Fruit fly (Drosophila melanogaster) whole organism, prepupa: ENCODE data around the gene CG42553.

Experiments used
- CG10631 ChIP-seq: fragments of 200-800 bp; sonication (Bioruptor generic); optimal IDR thresholded peaks from 2 replicates; lab custom pipeline; 2016; ENCODE audit warnings: missing biosample characterization, missing genetic modification characterization
- CG10669 ChIP-seq: fragments of 200-800 bp; sonication (Bioruptor generic); optimal IDR thresholded peaks from 3 replicates; lab custom pipeline; 2018; ENCODE audit warnings: missing biosample characterization, mild to moderate bottlenecking, missing genetic modification characterization, moderate library complexity
- CG11294 ChIP-seq: fragments of 200-800 bp; sonication (Bioruptor generic); IDR thresholded peaks from 2 replicates; pipeline ENCODE4 v1.3.6; 2022; ENCODE audit warnings: missing biosample characterization, missing genetic modification characterization
- CG11902 ChIP-seq: fragments of 200-800 bp; sonication (Bioruptor generic); optimal IDR thresholded peaks from 3 replicates; lab custom pipeline; 2016; ENCODE audit warnings: missing biosample characterization, missing genetic modification characterization
- CG1621 ChIP-seq: fragments of 200-800 bp; sonication (Bioruptor generic); optimal IDR thresholded peaks from 3 replicates; lab custom pipeline; 2018; ENCODE audit warnings: missing biosample characterization, mild to moderate bottlenecking, missing genetic modification characterization
- CG16779 ChIP-seq: fragments of 200-800 bp; sonication (Bioruptor generic); optimal IDR thresholded peaks from 3 replicates; lab custom pipeline; 2017; ENCODE audit warnings: missing biosample characterization, mild to moderate bottlenecking, missing genetic modification characterization
- CG3032 ChIP-seq: fragments of 200-800 bp; optimal IDR thresholded peaks from 2 replicates; lab custom pipeline; 2019; ENCODE audit warnings: missing biosample characterization, mild to moderate bottlenecking, missing genetic modification characterization, moderate library complexity
- CG31627 ChIP-seq: fragments of 200-800 bp; sonication (Bioruptor generic); optimal IDR thresholded peaks from 3 replicates; lab custom pipeline; 2016; ENCODE audit warnings: missing biosample characterization, missing genetic modification characterization
- CG32006 ChIP-seq: fragments of 200-800 bp; sonication (Bioruptor generic); optimal IDR thresholded peaks from 3 replicates; lab custom pipeline; 2017; ENCODE audit warnings: missing biosample characterization, mild to moderate bottlenecking, missing genetic modification characterization
- CG34406 ChIP-seq: fragments of 200-800 bp; sonication (Bioruptor generic); optimal IDR thresholded peaks from 3 replicates; lab custom pipeline; 2016; ENCODE audit warnings: missing biosample characterization, missing genetic modification characterization
- CG3919 ChIP-seq: fragments of 200-800 bp; sonication (Bioruptor generic); optimal IDR thresholded peaks from 3 replicates; lab custom pipeline; 2016; ENCODE audit warnings: missing biosample characterization, missing genetic modification characterization
- CG4318 ChIP-seq: fragments of 200-800 bp; sonication (Bioruptor generic); optimal IDR thresholded peaks from 3 replicates; lab custom pipeline; 2017; ENCODE audit warnings: missing biosample characterization, mild to moderate bottlenecking, missing genetic modification characterization
- CG6163 ChIP-seq: fragments of 200-800 bp; sonication (Bioruptor generic); IDR thresholded peaks from 3 replicates; pipeline ENCODE4 v1.3.6; 2022; ENCODE audit warnings: missing biosample characterization, missing genetic modification characterization
- CG6276 ChIP-seq: fragments of 200-800 bp; sonication (Bioruptor generic); optimal IDR thresholded peaks from 2 replicates; lab custom pipeline; 2017; ENCODE audit warnings: missing biosample characterization, mild to moderate bottlenecking, missing genetic modification characterization
- CG6808 ChIP-seq: fragments of 200-800 bp; sonication (Bioruptor generic); optimal IDR thresholded peaks from 3 replicates; lab custom pipeline; 2017; ENCODE audit warnings: missing biosample characterization, missing genetic modification characterization, mild to moderate bottlenecking, moderate library complexity, missing genetic modification reagents
- CG6854 ChIP-seq: fragments of 200-800 bp; sonication (Bioruptor generic); optimal IDR thresholded peaks from 2 replicates; lab custom pipeline; 2017; ENCODE audit warnings: missing biosample characterization, mild to moderate bottlenecking, missing genetic modification characterization
- CG7368 ChIP-seq: fragments of 200-800 bp; sonication (Bioruptor generic); optimal IDR thresholded peaks from 3 replicates; lab custom pipeline; 2016; ENCODE audit warnings: missing biosample characterization, missing genetic modification characterization
- CG8632 ChIP-seq: fragments of 200-800 bp; sonication (Bioruptor generic); optimal IDR thresholded peaks from 3 replicates; lab custom pipeline; 2016; ENCODE audit warnings: missing biosample characterization, missing genetic modification characterization
- Eip75B ChIP-seq: fragments of 200-800 bp; sonication (Bioruptor generic); optimal IDR thresholded peaks from 3 replicates; lab custom pipeline; 2016; ENCODE audit warnings: missing biosample characterization, missing genetic modification characterization
- Eip93F ChIP-seq: fragments of 200-800 bp; sonication (Bioruptor generic); optimal IDR thresholded peaks from 2 replicates; lab custom pipeline; 2016; ENCODE audit warnings: missing biosample characterization, mild to moderate bottlenecking, missing genetic modification characterization
- Ets21C ChIP-seq: fragments of 200-800 bp; sonication (Bioruptor generic); optimal IDR thresholded peaks from 3 replicates; lab custom pipeline; 2016; ENCODE audit warnings: missing biosample characterization, missing genetic modification characterization
- Ets96B ChIP-seq: fragments of 200-800 bp; optimal IDR thresholded peaks from 2 replicates; lab custom pipeline; 2019; ENCODE audit warnings: missing biosample characterization, mild to moderate bottlenecking, missing genetic modification characterization, moderate library complexity
- Gug ChIP-seq: fragments of 200-800 bp; sonication (Bioruptor generic); IDR thresholded peaks from 2 replicates; pipeline ENCODE4 v1.3.6; 2022; ENCODE audit warnings: missing biosample characterization, missing genetic modification characterization
- Hr38 ChIP-seq: sonication (Bioruptor generic); optimal IDR thresholded peaks from 2 replicates; lab custom pipeline; 2016; ENCODE audit warnings: missing biosample characterization, missing genetic modification characterization
- Hr4 ChIP-seq: fragments of 200-800 bp; sonication (Bioruptor generic); optimal IDR thresholded peaks from 3 replicates; lab custom pipeline; 2016; ENCODE audit warnings: missing biosample characterization, missing genetic modification characterization
- Lpt ChIP-seq: fragments of 200-800 bp; sonication (Bioruptor generic); optimal IDR thresholded peaks from 3 replicates; lab custom pipeline; 2016; ENCODE audit warnings: missing biosample characterization, missing genetic modification characterization
- OdsH ChIP-seq: fragments of 200-800 bp; sonication (Bioruptor generic); optimal IDR thresholded peaks from 3 replicates; lab custom pipeline; 2016; ENCODE audit warnings: missing biosample characterization, missing genetic modification characterization
- Smox ChIP-seq: fragments of 200-800 bp; sonication (Bioruptor generic); optimal IDR thresholded peaks from 3 replicates; lab custom pipeline; 2016; ENCODE audit warnings: missing biosample characterization, missing genetic modification characterization
- Sox102F ChIP-seq: fragments of 200-800 bp; sonication (Bioruptor generic); optimal IDR thresholded peaks from 2 replicates; lab custom pipeline; 2016; ENCODE audit warnings: missing biosample characterization, mild to moderate bottlenecking, missing genetic modification characterization
- Sox14 ChIP-seq: fragments of 200-800 bp; sonication (Bioruptor generic); optimal IDR thresholded peaks from 3 replicates; lab custom pipeline; 2016; ENCODE audit warnings: missing biosample characterization, missing genetic modification characterization
- Sox15 ChIP-seq: fragments of 200-800 bp; sonication (Bioruptor generic); optimal IDR thresholded peaks from 3 replicates; lab custom pipeline; 2016; ENCODE audit warnings: missing biosample characterization, missing genetic modification characterization
- achi ChIP-seq: fragments of 200-800 bp; sonication (Bioruptor generic); optimal IDR thresholded peaks from 3 replicates; lab custom pipeline; 2016; ENCODE audit warnings: missing biosample characterization, missing genetic modification characterization
- acj6 ChIP-seq: fragments of 200-800 bp; sonication (Bioruptor generic); optimal IDR thresholded peaks from 3 replicates; lab custom pipeline; 2016; ENCODE audit warnings: missing biosample characterization, missing genetic modification characterization
- dac ChIP-seq: fragments of 200-800 bp; sonication (Bioruptor generic); optimal IDR thresholded peaks from 2 replicates; lab custom pipeline; 2017; ENCODE audit warnings: missing biosample characterization, mild to moderate bottlenecking, missing genetic modification characterization
- dsx ChIP-seq: fragments of 200-800 bp; optimal IDR thresholded peaks from 3 replicates; lab custom pipeline; 2019; ENCODE audit warnings: missing biosample characterization, mild to moderate bottlenecking, missing genetic modification characterization, moderate library complexity; ENCODE audit not compliant: poor library complexity, severe bottlenecking
- eg ChIP-seq: fragments of 200-800 bp; sonication (Bioruptor generic); IDR thresholded peaks from 3 replicates; pipeline ENCODE4 v1.3.6; 2022; ENCODE audit warnings: missing biosample characterization, missing genetic modification characterization
- fd59A ChIP-seq: fragments of 200-800 bp; sonication (Bioruptor generic); optimal IDR thresholded peaks from 2 replicates; lab custom pipeline; 2017; ENCODE audit warnings: missing biosample characterization, mild to moderate bottlenecking, missing genetic modification characterization, missing genetic modification reagents
- fd85E ChIP-seq: fragments of 200-800 bp; sonication (Bioruptor generic); optimal IDR thresholded peaks from 3 replicates; lab custom pipeline; 2016; ENCODE audit warnings: missing biosample characterization, missing genetic modification characterization
- fkh ChIP-seq: fragments of 200-800 bp; sonication (Bioruptor generic); optimal IDR thresholded peaks from 3 replicates; lab custom pipeline; 2017; ENCODE audit warnings: missing biosample characterization, mild to moderate bottlenecking, missing genetic modification characterization, moderate library complexity
- lz ChIP-seq: fragments of 200-800 bp; sonication (Bioruptor generic); optimal IDR thresholded peaks from 3 replicates; lab custom pipeline; 2016; ENCODE audit warnings: missing biosample characterization, missing genetic modification characterization
- net ChIP-seq: fragments of 200-800 bp; sonication (Bioruptor generic); optimal IDR thresholded peaks from 3 replicates; lab custom pipeline; 2016; ENCODE audit warnings: missing biosample characterization, missing genetic modification characterization
- pdm3 ChIP-seq: fragments of 200-800 bp; sonication (Bioruptor generic); optimal IDR thresholded peaks from 3 replicates; lab custom pipeline; 2016; ENCODE audit warnings: missing biosample characterization, missing genetic modification characterization
- salr ChIP-seq, 2 experiments: fragments of 200-800 bp; sonication (Bioruptor generic); optimal IDR thresholded peaks; 3 replicates each; lab custom pipeline; 2016 to 2018; ENCODE audit warnings: missing biosample characterization in 2 of 2, missing genetic modification characterization in 2 of 2, mild to moderate bottlenecking in 1 of 2
- spab ChIP-seq: fragments of 200-800 bp; sonication (Bioruptor generic); optimal IDR thresholded peaks from 2 replicates; lab custom pipeline; 2017; ENCODE audit warnings: missing biosample characterization, mild to moderate bottlenecking, missing genetic modification characterization, missing genetic modification reagents
- ss ChIP-seq, 2 experiments: fragments of 200-800 bp; sonication (Bioruptor generic); optimal IDR thresholded peaks; 2 replicates in 1 of 2; 3 replicates in 1 of 2; lab custom pipeline; 2017 to 2018; ENCODE audit warnings: mild to moderate bottlenecking in 2 of 2, missing biosample characterization in 2 of 2, missing genetic modification characterization in 2 of 2, moderate library complexity in 1 of 2
- svp ChIP-seq: fragments of 200-800 bp; sonication (Bioruptor generic); peaks from one replicate; lab custom pipeline; 2016; ENCODE audit warnings: missing biosample characterization, missing genetic modification characterization
- topi ChIP-seq: fragments of 200-800 bp; sonication (Bioruptor generic); optimal IDR thresholded peaks from 3 replicates; lab custom pipeline; 2016; ENCODE audit warnings: missing biosample characterization, missing genetic modification characterization
- vri ChIP-seq: fragments of 200-800 bp; sonication (Bioruptor generic); optimal IDR thresholded peaks from 3 replicates; lab custom pipeline; 2016; ENCODE audit warnings: missing biosample characterization, mild to moderate bottlenecking, missing genetic modification characterization

Gene CG42553

dm6 chr3L:820332-820731 is 13.6 kb upstream of the CG42553 start (continued):
- TF ChIP-seq CG1621 (tag; lab: Kevin White, UChicago): peak; percentile 73
- TF ChIP-seq CG6163 (GFP tag; lab: Robert Waterston, UW): peak; percentile 90
- peak; percentile 83 for TF ChIP-seq CG8632 (GFP tag; lab: Kevin White, UChicago)
- peak; percentile 77 for TF ChIP-seq CG10669 (GFP tag; lab: Kevin White, UChicago)
- TF ChIP-seq Smox (GFP tag; lab: Kevin White, UChicago): peak; percentile 80
- TF ChIP-seq Sox14 (GFP tag; lab: Kevin White, UChicago): peak; percentile 71
- TF ChIP-seq lz (GFP tag; lab: Kevin White, UChicago): peak; percentile 79
- TF ChIP-seq ss (GFP tag; optimal IDR thresholded peaks at IDR 0.05; lab: Kevin White, UChicago): peak; percentile 83 to 89
- TF ChIP-seq fd59A (GFP tag; lab: Kevin White, UChicago): peak; percentile 61
- peak; percentile 82 for TF ChIP-seq CG3919
- peak; percentile 66 for TF ChIP-seq Hr4 (GFP tag; lab: Kevin White, UChicago)
- peak; percentile 79 for TF ChIP-seq pdm3 (GFP tag; lab: Kevin White, UChicago)
- peak; percentile 87 for TF ChIP-seq CG32006 (GFP tag; lab: Kevin White, UChicago)
- peak; percentile 93 for TF ChIP-seq eg (GFP tag; lab: Robert Waterston, UW)
- peak; percentile 85 for TF ChIP-seq Sox102F (GFP tag; lab: Kevin White, UChicago)
- no peak for TF ChIP-seq Hr38 (GFP tag; lab: Kevin White, UChicago)
- peak; percentile 81 for TF ChIP-seq net (GFP tag; lab: Kevin White, UChicago)
- TF ChIP-seq CG16779: peak; percentile 77
- peak; percentile 79 for TF ChIP-seq CG11294
- peak; percentile 68 to 70 for TF ChIP-seq salr (GFP tag; optimal IDR thresholded peaks at IDR 0.05; lab: Kevin White, UChicago)
- TF ChIP-seq CG11902 (GFP tag; lab: Kevin White, UChicago): peak; percentile 63
- peak; percentile 83 for TF ChIP-seq acj6
- peak; percentile 91 for TF ChIP-seq dsx (GFP tag; lab: Kevin White, UChicago)

- TF ChIP-seq Eip75B (peak; percentile 33), svp (GFP tag; lab: Kevin White, UChicago) (peak; percentile 82), lz (GFP tag; lab: Kevin White, UChicago) (no peak), net (GFP tag; lab: Kevin White, UChicago) (peak; percentile 47), CG6808 (GFP tag; lab: Kevin White, UChicago) (no peak), CG31627 (GFP tag; lab: Kevin White, UChicago) (peak; percentile 29), Sox14 (GFP tag; lab: Kevin White, UChicago) (peak; percentile 20), vri (GFP tag; lab: Kevin White, UChicago) (peak; percentile 9), Gug (GFP tag; lab: Robert Waterston, UW) (no peak), fd85E (GFP tag; lab: Kevin White, UChicago) (no peak), achi (peak; percentile 2), CG6854 (GFP tag; lab: Kevin White, UChicago) (no peak), fkh (GFP tag; lab: Kevin White, UChicago) (no peak), CG8632 (GFP tag; lab: Kevin White, UChicago) (peak; percentile 28), Ets21C (GFP tag; lab: Kevin White, UChicago) (no peak), Hr38 (GFP tag; lab: Kevin White, UChicago) (no peak), CG4318 (GFP tag; lab: Kevin White, UChicago) (no peak), CG34406 (peak; percentile 47), CG7368 (GFP tag; lab: Kevin White, UChicago) (no peak), topi (GFP tag; lab: Kevin White, UChicago) (no peak), Eip93F (GFP tag; lab: Kevin White, UChicago) (no peak), salr (GFP tag; optimal IDR thresholded peaks at IDR 0.05; lab: Kevin White, UChicago) (no peak), CG11294 (no peak), CG1621 (tag; lab: Kevin White, UChicago) (no peak), Lpt (GFP tag; lab: Kevin White, UChicago) (no peak), CG3032 (peak; percentile 3), CG10631 (GFP tag; lab: Kevin White, UChicago) (peak; percentile 29), CG16779 (no peak), spab (GFP tag; lab: Kevin White, UChicago) (no peak), CG6276 (GFP tag; lab: Kevin White, UChicago) (no peak), dac (GFP tag; lab: Kevin White, UChicago) (no peak), Sox15 (GFP tag; lab: Kevin White, UChicago) (no peak), OdsH (peak; percentile 52), ss (GFP tag; optimal IDR thresholded peaks at IDR 0.05; lab: Kevin White, UChicago) (no peak), fd59A (GFP tag; lab: Kevin White, UChicago) (no peak), eg (GFP tag; lab: Robert Waterston, UW) (no peak), Ets96B (tag; lab: Kevin White, UChicago) (no peak)
Observed at dm6 chr3L:820975-821598, 12.8 kb upstream of the CG42553 start.
